Worm (Caenorhabditis elegans) whole organism, L1 larva: ENCODE measurements around the gene cpt-1.

Experiments
- C34B4.2 ChIP-seq: sonication (generic microtip); optimal IDR thresholded peaks from 2 replicates; lab custom pipeline; 2017; ENCODE audit warnings: mild to moderate bottlenecking, missing genetic modification characterization, missing compliant biosample characterization
- aha-1 ChIP-seq: fragments of 150-350 bp; optimal IDR thresholded peaks from 2 replicates; lab custom pipeline; 2014; ENCODE audit warnings: missing biosample characterization, missing genetic modification characterization
- ama-1 ChIP-seq: fragments of 150-350 bp; optimal IDR thresholded peaks from 2 replicates; lab custom pipeline; 2014
- blmp-1 ChIP-seq: fragments of 150-350 bp; optimal IDR thresholded peaks from 2 replicates; lab custom pipeline; 2014; ENCODE audit warnings: missing biosample characterization, missing genetic modification characterization
- ceh-63 ChIP-seq: fragments of 200-800 bp; sonication (Bioruptor generic); optimal IDR thresholded peaks from 2 replicates; lab custom pipeline; 2018; ENCODE audit warnings: mild to moderate bottlenecking, missing genetic modification characterization, missing compliant biosample characterization
- ceh-88 ChIP-seq: fragments of 200-800 bp; sonication (Bioruptor generic); IDR thresholded peaks from 2 replicates; pipeline ENCODE4 v1.3.6; 2022; ENCODE audit warnings: missing genetic modification characterization, missing compliant biosample characterization
- efl-1 ChIP-seq, 4 experiments: fragments of 150-350 bp; optimal IDR thresholded peaks in 3 of 4; peaks in 1 of 4; 1 replicate in 1 of 4; 2 replicates in 3 of 4; lab custom pipeline; 2014; ENCODE audit warnings: missing biosample characterization in 2 of 4, missing genetic modification characterization in 2 of 4, missing genetic modification reagents in 2 of 4
- egl-27 ChIP-seq, 2 experiments: fragments of 150-350 bp in 1 of 2; sonication (generic microtip); optimal IDR thresholded peaks; 3 replicates each; lab custom pipeline; 2017 to 2018; ENCODE audit warnings: missing biosample characterization in 2 of 2, missing genetic modification characterization in 2 of 2, missing genetic modification reagents in 2 of 2
- elt-2 ChIP-seq: sonication (generic microtip); optimal IDR thresholded peaks from 2 replicates; lab custom pipeline; 2016; ENCODE audit warnings: missing genetic modification characterization, mild to moderate bottlenecking, inconsistent platforms, missing compliant biosample characterization, missing genetic modification reagents
- elt-3 ChIP-seq, 6 experiments: fragments of 150-350 bp in 1 of 6; sonication (generic microtip); optimal IDR thresholded peaks; 2 replicates each; lab custom pipeline; 2017 to 2018; ENCODE audit warnings: missing biosample characterization in 6 of 6, missing genetic modification characterization in 6 of 6, inconsistent platforms in 1 of 6
- fkh-10 ChIP-seq: sonication (generic microtip); optimal IDR thresholded peaks from 2 replicates; lab custom pipeline; 2017; ENCODE audit warnings: missing biosample characterization, missing genetic modification reagents, missing genetic modification characterization
- fos-1 ChIP-seq: fragments of 150-350 bp; optimal IDR thresholded peaks from 2 replicates; lab custom pipeline; 2014; ENCODE audit warnings: missing biosample characterization, missing genetic modification characterization
- irx-1 ChIP-seq: sonication (generic microtip); optimal IDR thresholded peaks from 2 replicates; lab custom pipeline; 2016; ENCODE audit warnings: missing genetic modification characterization, missing compliant biosample characterization
- jun-1 ChIP-seq: fragments of 150-350 bp; optimal IDR thresholded peaks from 2 replicates; lab custom pipeline; 2014; ENCODE audit warnings: missing biosample characterization, missing genetic modification reagents, missing genetic modification characterization
- lin-14 ChIP-seq: fragments of 200-800 bp; sonication (Bioruptor generic); optimal IDR thresholded peaks from 2 replicates; lab custom pipeline; 2018; ENCODE audit warnings: mild to moderate bottlenecking, missing genetic modification characterization, moderate library complexity, missing compliant biosample characterization
- lir-3 ChIP-seq: sonication (generic microtip); optimal IDR thresholded peaks from 2 replicates; lab custom pipeline; 2016; ENCODE audit warnings: mild to moderate bottlenecking, missing genetic modification characterization, moderate library complexity, missing compliant biosample characterization; ENCODE audit not compliant: poor library complexity
- lsy-2 ChIP-seq, 2 experiments: fragments of 150-350 bp; optimal IDR thresholded peaks; 2 replicates each; lab custom pipeline; 2014; ENCODE audit warnings: missing biosample characterization in 2 of 2, missing genetic modification characterization in 2 of 2
- mdl-1 ChIP-seq, 2 experiments: fragments of 150-350 bp; optimal IDR thresholded peaks; 2 replicates each; lab custom pipeline; 2014 to 2017; ENCODE audit warnings: missing biosample characterization in 2 of 2, missing genetic modification characterization in 2 of 2, inconsistent platforms in 1 of 2
- mef-2 ChIP-seq: fragments of 150-350 bp; optimal IDR thresholded peaks from 2 replicates; lab custom pipeline; 2014; ENCODE audit warnings: missing biosample characterization, missing genetic modification characterization
- nhr-11 ChIP-seq: fragments of 150-350 bp; optimal IDR thresholded peaks from 2 replicates; lab custom pipeline; 2014; ENCODE audit warnings: missing biosample characterization, missing genetic modification characterization
- nhr-85 ChIP-seq: sonication (generic microtip); peaks from one replicate; lab custom pipeline; 2016; ENCODE audit warnings: missing genetic modification characterization, inconsistent platforms, missing compliant biosample characterization
- pqm-1 ChIP-seq: sonication (generic microtip); optimal IDR thresholded peaks from 3 replicates; lab custom pipeline; 2017; ENCODE audit warnings: missing biosample characterization, missing genetic modification characterization
- rnt-1 ChIP-seq: sonication (generic microtip); optimal IDR thresholded peaks from 2 replicates; lab custom pipeline; 2016; ENCODE audit warnings: mild to moderate bottlenecking, missing genetic modification characterization, moderate library complexity, missing compliant biosample characterization
- snpc-4 ChIP-seq: fragments of 150-350 bp; optimal IDR thresholded peaks from 2 replicates; lab custom pipeline; 2014; ENCODE audit warnings: missing biosample characterization, missing genetic modification characterization
- snu-23 ChIP-seq: sonication (generic microtip); optimal IDR thresholded peaks from 2 replicates; lab custom pipeline; 2016; ENCODE audit warnings: missing genetic modification characterization, missing compliant biosample characterization
- sptf-1 ChIP-seq: fragments of 150-350 bp; optimal IDR thresholded peaks from 2 replicates; lab custom pipeline; 2014; ENCODE audit warnings: missing biosample characterization, missing genetic modification characterization
- sup-37 ChIP-seq: fragments of 200-800 bp; sonication (Bioruptor generic); optimal IDR thresholded peaks from 2 replicates; lab custom pipeline; 2018; ENCODE audit warnings: mild to moderate bottlenecking, missing genetic modification characterization, missing compliant biosample characterization
- swsn-7 ChIP-seq: sonication (generic microtip); optimal IDR thresholded peaks from 2 replicates; lab custom pipeline; 2016; ENCODE audit warnings: missing genetic modification characterization, missing compliant biosample characterization
- tlp-1 ChIP-seq: fragments of 150-350 bp; optimal IDR thresholded peaks from 2 replicates; lab custom pipeline; 2014; ENCODE audit warnings: missing biosample characterization, missing genetic modification characterization
- unc-130 ChIP-seq: fragments of 150-350 bp; optimal IDR thresholded peaks from 2 replicates; lab custom pipeline; 2017; ENCODE audit warnings: missing biosample characterization, missing genetic modification characterization, inconsistent platforms
- unc-30 ChIP-seq: sonication (generic microtip); optimal IDR thresholded peaks from 2 replicates; lab custom pipeline; 2017; ENCODE audit warnings: missing biosample characterization, missing genetic modification characterization
- unc-62 ChIP-seq: fragments of 150-350 bp; optimal IDR thresholded peaks from 2 replicates; lab custom pipeline; 2014; ENCODE audit warnings: missing biosample characterization, missing genetic modification reagents, missing genetic modification characterization
- unc-98 ChIP-seq: fragments of 200-800 bp; sonication (Bioruptor generic); IDR thresholded peaks from 2 replicates; pipeline ENCODE4 v1.3.6; 2022; ENCODE audit warnings: missing genetic modification characterization, missing compliant biosample characterization
- xbp-1 ChIP-seq: sonication (generic microtip); optimal IDR thresholded peaks from 2 replicates; lab custom pipeline; 2016; ENCODE audit warnings: missing genetic modification characterization, missing compliant biosample characterization

Gene cpt-1

DNA sequence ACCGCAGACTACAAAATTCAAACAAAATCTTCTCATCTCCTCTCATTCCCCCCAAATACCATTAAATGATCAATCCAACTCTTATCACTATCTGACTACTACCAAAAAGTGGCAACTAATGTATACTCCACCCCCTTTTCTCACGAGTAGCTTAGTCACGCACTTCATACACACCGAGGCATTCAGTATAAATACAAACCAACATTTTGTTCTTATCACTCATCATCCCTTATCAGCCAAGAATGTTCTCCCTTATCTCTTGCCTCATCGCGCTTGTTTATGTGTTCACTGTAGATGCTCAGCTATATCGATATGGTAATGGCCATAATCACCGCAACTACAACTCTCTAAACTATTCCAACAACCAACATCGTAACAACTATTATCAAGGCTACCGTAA is 27.2 kb upstream of the cpt-1 start, which contains the start of gene Y46G5A.36:
TSS of gene Y46G5A.36 (plus strand) at position 243 of the 400 bp plus-strand sequence.
- TF ChIP-seq mdl-1 (tag; optimal IDR thresholded peaks at IDR 0.05; lab: Kevin White, UChicago) = no peak
- TF ChIP-seq elt-2 (tag; lab: Kevin White, UChicago) = peak; percentile 71
- peak in 1 of 6 experiments; percentile 15 for TF ChIP-seq elt-3 (tag; optimal IDR thresholded peaks at IDR 0.05; lab: Kevin White, UChicago)

DNA sequence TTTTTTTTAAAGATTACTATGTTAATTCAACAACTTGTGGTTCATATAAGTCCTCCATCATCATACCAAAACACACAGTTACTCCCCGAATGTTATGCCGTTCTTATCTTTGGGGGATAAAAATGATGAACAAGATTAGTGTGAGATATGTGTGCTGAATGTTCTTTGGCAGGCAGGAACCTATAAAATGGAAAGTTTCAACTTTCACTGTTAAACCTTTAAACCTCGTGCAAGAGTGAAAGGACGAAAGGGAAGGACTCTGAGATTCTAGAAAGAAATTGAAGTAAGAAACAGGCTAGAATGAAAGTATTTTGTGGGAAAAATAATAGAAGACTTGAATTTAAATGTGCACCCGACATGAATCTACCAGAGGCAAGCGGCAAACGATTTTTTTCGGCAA is 23.7 kb upstream of the cpt-1 start:
- TF ChIP-seq fkh-10 (no peak), C34B4.2 (tag; lab: Kevin White, UChicago) (no peak), tlp-1 (tag; lab: Kevin White, UChicago) (no peak), blmp-1 (tag; lab: Kevin White, UChicago) (peak; percentile 68)

DNA sequence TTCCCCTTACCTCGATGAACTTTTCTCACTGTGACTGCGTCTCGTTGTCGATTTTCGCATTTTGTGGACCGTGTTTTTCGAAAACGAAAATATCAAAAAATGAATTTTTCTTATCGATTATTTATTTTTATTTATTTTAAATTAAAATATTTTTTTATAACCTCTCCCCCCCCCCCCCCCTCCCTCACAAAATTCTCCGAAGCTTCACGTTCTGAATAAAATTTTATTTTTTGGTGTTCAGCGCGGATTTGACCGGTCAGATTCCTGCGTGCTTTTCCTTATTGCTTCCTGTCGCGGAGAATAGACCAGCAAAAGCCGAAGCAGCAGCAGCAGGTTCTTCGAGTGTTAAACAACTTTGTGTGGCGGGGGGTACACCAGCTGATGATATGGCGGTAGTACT is 22.2 kb upstream of the cpt-1 start, which contains the start of gene Y46G5A.22:
TSS of gene Y46G5A.22 (minus strand) at position 101 of the 400 bp plus-strand sequence.
- TF ChIP-seq mef-2 (tag; lab: Kevin White, UChicago) = no peak
- TF ChIP-seq xbp-1 = no peak
- TF ChIP-seq ceh-63 (GFP tag; lab: Kevin White, UChicago) = no peak
- no peak for TF ChIP-seq snpc-4 (tag; lab: Kevin White, UChicago)
- TF ChIP-seq rnt-1 (tag; lab: Kevin White, UChicago) = no peak
- TF ChIP-seq ceh-88 = no peak
- no peak for TF ChIP-seq unc-98 (GFP tag; lab: Robert Waterston, UW)
- TF ChIP-seq fos-1 = no peak
- TF ChIP-seq fkh-10 = no peak
- no peak for TF ChIP-seq aha-1
- TF ChIP-seq ama-1 (lab: Kevin White, UChicago) = no peak
- TF ChIP-seq unc-30 (tag; lab: Kevin White, UChicago) = no peak
- no peak for TF ChIP-seq tlp-1 (tag; lab: Kevin White, UChicago)
- TF ChIP-seq unc-130 = no peak
- no peak for TF ChIP-seq efl-1 (optimal IDR thresholded peaks at IDR 0.05; lab: Kevin White, UChicago)
- TF ChIP-seq efl-1 (GFP tag; optimal IDR thresholded peaks at IDR 0.05 in 1 of 2; lab: Kevin White, UChicago) = no peak
- no peak for TF ChIP-seq egl-27 (tag; optimal IDR thresholded peaks at IDR 0.05; lab: Kevin White, UChicago)
- no peak for TF ChIP-seq C34B4.2 (tag; lab: Kevin White, UChicago)
- TF ChIP-seq unc-62 (GFP tag; lab: Kevin White, UChicago) = no peak

DNA sequence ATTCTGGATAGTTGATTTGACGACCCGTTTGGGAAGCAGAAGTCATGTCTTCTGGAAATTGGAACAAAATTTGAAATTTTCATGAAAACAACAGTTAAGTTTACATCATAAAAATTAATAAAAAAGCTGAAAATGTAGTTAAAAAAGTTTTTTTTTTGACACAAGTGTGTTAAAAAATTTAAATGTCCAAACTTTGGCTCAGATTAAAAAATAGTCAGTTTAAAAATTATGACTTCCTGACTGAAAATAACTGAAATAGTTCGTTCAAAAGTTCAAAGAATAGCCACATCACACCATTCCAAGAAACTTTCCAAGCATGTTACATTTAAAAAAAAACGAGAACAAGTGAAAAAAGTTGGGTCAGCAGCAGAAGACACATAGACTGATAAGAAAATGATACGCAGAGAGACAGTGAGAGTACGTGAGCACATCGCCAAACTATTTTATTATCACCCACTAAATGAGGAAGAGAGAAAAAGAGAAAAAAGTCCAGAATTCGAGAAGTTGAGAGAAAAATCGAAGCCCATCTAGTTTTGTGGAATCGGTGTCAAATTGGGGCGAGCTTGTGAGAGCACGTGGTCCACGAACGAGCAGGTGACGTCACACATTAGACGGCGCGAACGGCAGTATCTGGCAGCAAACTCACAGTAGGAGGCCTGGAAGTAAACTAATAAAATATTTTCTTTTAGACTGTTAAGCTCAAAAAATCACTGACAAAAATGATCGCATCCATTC is 20.3 kb upstream of the cpt-1 start, which contains the start of gene acl-7:
TSS of gene acl-7 (minus strand) at position 51 of the 735 bp plus-strand sequence.
- TF ChIP-seq sup-37 (GFP tag; lab: Kevin White, UChicago) = no peak
- no peak for TF ChIP-seq nhr-11
- no peak for TF ChIP-seq snu-23
- peak; percentile 42 for TF ChIP-seq elt-2 (tag; lab: Kevin White, UChicago)
- TF ChIP-seq snpc-4 (tag; lab: Kevin White, UChicago) = no peak
- TF ChIP-seq nhr-85 (tag; lab: Kevin White, UChicago) = no peak
- TF ChIP-seq, all 84 proteins: peak for 1

DNA sequence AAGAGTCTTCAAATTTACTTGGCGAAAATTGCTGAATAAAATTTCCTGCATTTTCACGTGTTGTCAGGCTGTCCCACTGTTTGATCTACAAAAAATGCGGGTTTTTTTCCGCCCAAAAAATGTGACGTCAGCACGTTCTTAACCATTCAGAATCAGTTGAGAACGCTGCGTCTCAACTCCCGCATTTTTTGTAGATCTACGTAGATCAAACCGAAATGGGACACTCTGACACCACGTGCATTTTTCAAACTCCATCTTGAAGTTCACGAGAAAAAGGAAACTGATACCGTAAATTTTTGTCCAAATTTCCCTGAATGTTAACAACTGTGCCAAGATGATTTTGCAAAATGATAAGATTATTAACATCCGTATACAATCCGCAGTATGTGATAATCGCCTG is 17.0 kb upstream of the cpt-1 start:
- no peak for TF ChIP-seq lsy-2 (tag; optimal IDR thresholded peaks at IDR 0.05; lab: Kevin White, UChicago)
- TF ChIP-seq jun-1 (tag; lab: Kevin White, UChicago) = no peak
- no peak for TF ChIP-seq snpc-4 (tag; lab: Kevin White, UChicago)
- no peak for TF ChIP-seq irx-1 (tag; lab: Kevin White, UChicago)
- TF ChIP-seq sptf-1 (tag; lab: Kevin White, UChicago) = no peak
- no peak for TF ChIP-seq blmp-1 (tag; lab: Kevin White, UChicago)
- no peak for TF ChIP-seq swsn-7 (tag; lab: Kevin White, UChicago)
- no peak for TF ChIP-seq lir-3
- no peak for TF ChIP-seq pqm-1 (tag; lab: Kevin White, UChicago)
- no peak for TF ChIP-seq ama-1 (lab: Kevin White, UChicago)
- TF ChIP-seq lin-14 (GFP tag; lab: Kevin White, UChicago) = no peak
